Worm (Caenorhabditis elegans) whole organism, L3 larva: ENCODE results near the gene K10C2.7.

Experiments used
- ZK546.5 ChIP-seq: sonication (generic microtip); optimal IDR thresholded peaks from 2 replicates; lab custom pipeline; 2017; ENCODE audit warnings: missing biosample characterization, missing genetic modification characterization
- aly-2 ChIP-seq: fragments of 150-350 bp; optimal IDR thresholded peaks from 2 replicates; lab custom pipeline; 2014; ENCODE audit warnings: missing biosample characterization, missing genetic modification characterization
- ceh-82 ChIP-seq: fragments of 150-350 bp; optimal IDR thresholded peaks from 2 replicates; lab custom pipeline; 2014; ENCODE audit warnings: missing biosample characterization, missing genetic modification characterization
- elt-3 ChIP-seq, 3 experiments: fragments of 150-350 bp in 1 of 3; sonication (generic microtip) in 2 of 3; optimal IDR thresholded peaks; 2 replicates in 2 of 3; 4 replicates in 1 of 3; lab custom pipeline; 2014 to 2017; ENCODE audit warnings: missing biosample characterization in 3 of 3, missing genetic modification characterization in 3 of 3
- fkh-10 ChIP-seq: sonication (generic microtip); optimal IDR thresholded peaks from 2 replicates; lab custom pipeline; 2017; ENCODE audit warnings: missing biosample characterization, missing genetic modification reagents, missing genetic modification characterization
- fos-1 ChIP-seq: fragments of 150-350 bp; optimal IDR thresholded peaks from 2 replicates; lab custom pipeline; 2014; ENCODE audit warnings: missing biosample characterization, missing genetic modification characterization
- lin-15B ChIP-seq: fragments of 150-350 bp; optimal IDR thresholded peaks from 2 replicates; lab custom pipeline; 2014; ENCODE audit warnings: missing biosample characterization, missing genetic modification characterization
- nfya-1 ChIP-seq: sonication (generic microtip); optimal IDR thresholded peaks from 2 replicates; lab custom pipeline; 2017; ENCODE audit warnings: missing genetic modification characterization, mild to moderate bottlenecking, missing compliant biosample characterization, antibody characterized with exemption, moderate library complexity; ENCODE audit not compliant: insufficient read depth
- nhr-77 ChIP-seq: fragments of 150-350 bp; optimal IDR thresholded peaks from 2 replicates; lab custom pipeline; 2014; ENCODE audit warnings: missing biosample characterization, missing genetic modification characterization
- pqm-1 ChIP-seq: fragments of 150-350 bp; optimal IDR thresholded peaks from 2 replicates; lab custom pipeline; 2017; ENCODE audit warnings: missing biosample characterization, missing genetic modification characterization, inconsistent platforms
- unc-39 ChIP-seq: sonication (generic microtip); optimal IDR thresholded peaks from 4 replicates; lab custom pipeline; 2017; ENCODE audit warnings: missing biosample characterization, missing genetic modification characterization

- TF ChIP-seq fos-1 (tag; lab: Kevin White, UChicago) (no peak), nfya-1 (no peak), fkh-10 (GFP tag; lab: Kevin White, UChicago) (no peak), ZK546.5 (tag; lab: Kevin White, UChicago) (no peak), lin-15B (tag; lab: Kevin White, UChicago) (no peak), pqm-1 (tag; lab: Kevin White, UChicago) (no peak), nhr-77 (no peak), unc-39 (tag; lab: Kevin White, UChicago) (no peak), ceh-82 (tag; lab: Kevin White, UChicago) (no peak), aly-2 (no peak), elt-3 (tag; optimal IDR thresholded peaks at IDR 0.05; lab: Kevin White, UChicago) (no peak)
Observed at ce11 chrX:6419113-6419512, 24.2 kb downstream of the K10C2.7 start.
